Worm (Caenorhabditis elegans) whole organism, L1 larva: ENCODE results near the gene K08D10.13.
"Not testable (repeated sequence)": the region's sequence is repeated elsewhere in the genome, so short reads cannot be mapped to it uniquely, and the experiment has no call there.

Experiments
- F16B12.6 ChIP-seq: fragments of 150-350 bp; optimal IDR thresholded peaks from 2 replicates; lab custom pipeline; 2014; ENCODE audit warnings: missing biosample characterization, missing genetic modification characterization
- blmp-1 ChIP-seq: fragments of 150-350 bp; optimal IDR thresholded peaks from 2 replicates; lab custom pipeline; 2014; ENCODE audit warnings: missing biosample characterization, missing genetic modification characterization
- ceh-88 ChIP-seq: fragments of 200-800 bp; sonication (Bioruptor generic); IDR thresholded peaks from 2 replicates; pipeline ENCODE4 v1.3.6; 2022; ENCODE audit warnings: missing genetic modification characterization, missing compliant biosample characterization
- dpl-1 ChIP-seq, 3 experiments: fragments of 150-350 bp in 2 of 3; sonication (generic microtip) in 1 of 3; optimal IDR thresholded peaks; 2 replicates each; lab custom pipeline; 2014 to 2017; ENCODE audit warnings: missing biosample characterization in 3 of 3, missing genetic modification characterization in 3 of 3, missing genetic modification reagents in 3 of 3
- dsc-1 ChIP-seq: sonication (generic microtip); optimal IDR thresholded peaks from 2 replicates; lab custom pipeline; 2016; ENCODE audit warnings: mild to moderate bottlenecking, missing genetic modification characterization, missing compliant biosample characterization
- efl-1 ChIP-seq, 4 experiments: fragments of 150-350 bp; optimal IDR thresholded peaks in 3 of 4; peaks in 1 of 4; 1 replicate in 1 of 4; 2 replicates in 3 of 4; lab custom pipeline; 2014; ENCODE audit warnings: missing biosample characterization in 2 of 4, missing genetic modification characterization in 2 of 4, missing genetic modification reagents in 2 of 4
- egl-13 ChIP-seq: sonication (generic microtip); optimal IDR thresholded peaks from 2 replicates; lab custom pipeline; 2016; ENCODE audit warnings: missing genotype, missing genetic modification reagents, missing genetic modification characterization, missing compliant biosample characterization
- elt-2 ChIP-seq: sonication (generic microtip); optimal IDR thresholded peaks from 2 replicates; lab custom pipeline; 2016; ENCODE audit warnings: missing genetic modification characterization, mild to moderate bottlenecking, inconsistent platforms, missing compliant biosample characterization, missing genetic modification reagents
- fkh-8 ChIP-seq: sonication (generic microtip); optimal IDR thresholded peaks from 2 replicates; lab custom pipeline; 2016; ENCODE audit warnings: mild to moderate bottlenecking, missing genetic modification characterization, missing compliant biosample characterization
- grh-1 ChIP-seq: fragments of 200-800 bp; sonication (Bioruptor generic); IDR thresholded peaks from 2 replicates; pipeline ENCODE4 v1.3.6; 2022; ENCODE audit warnings: missing genetic modification reagents, missing genetic modification characterization, missing compliant biosample characterization
- hlh-17 ChIP-seq: fragments of 200-800 bp; sonication (Bioruptor generic); optimal IDR thresholded peaks from 2 replicates; lab custom pipeline; 2018; ENCODE audit warnings: missing genetic modification characterization, mild to moderate bottlenecking, missing compliant biosample characterization, moderate library complexity, borderline replicate concordance
- irx-1 ChIP-seq: sonication (generic microtip); optimal IDR thresholded peaks from 2 replicates; lab custom pipeline; 2016; ENCODE audit warnings: missing genetic modification characterization, missing compliant biosample characterization
- isw-1 ChIP-seq: fragments of 200-800 bp; sonication (Bioruptor generic); IDR thresholded peaks from 2 replicates; pipeline ENCODE4 v1.3.6; 2022; ENCODE audit warnings: missing genetic modification characterization, missing compliant biosample characterization
- lin-14 ChIP-seq: fragments of 200-800 bp; sonication (Bioruptor generic); optimal IDR thresholded peaks from 2 replicates; lab custom pipeline; 2018; ENCODE audit warnings: mild to moderate bottlenecking, missing genetic modification characterization, moderate library complexity, missing compliant biosample characterization
- lin-15B ChIP-seq: fragments of 150-350 bp; sonication (generic microtip); optimal IDR thresholded peaks from 3 replicates; lab custom pipeline; 2014; ENCODE audit warnings: missing biosample characterization, missing genetic modification characterization
- lin-35 ChIP-seq, 2 experiments: fragments of 150-350 bp; optimal IDR thresholded peaks; 2 replicates each; lab custom pipeline; 2014; ENCODE audit warnings: missing biosample characterization in 2 of 2, missing genetic modification characterization in 2 of 2, missing genetic modification reagents in 2 of 2
- lir-3 ChIP-seq: sonication (generic microtip); optimal IDR thresholded peaks from 2 replicates; lab custom pipeline; 2016; ENCODE audit warnings: mild to moderate bottlenecking, missing genetic modification characterization, moderate library complexity, missing compliant biosample characterization; ENCODE audit not compliant: poor library complexity
- lsy-2 ChIP-seq, 2 experiments: fragments of 150-350 bp; optimal IDR thresholded peaks; 2 replicates each; lab custom pipeline; 2014; ENCODE audit warnings: missing biosample characterization in 2 of 2, missing genetic modification characterization in 2 of 2
- mab-9 ChIP-seq: fragments of 200-800 bp; sonication (Bioruptor generic); IDR thresholded peaks from 2 replicates; pipeline ENCODE4 v1.3.6; 2022; ENCODE audit warnings: missing genetic modification reagents, missing genetic modification characterization, missing compliant biosample characterization
- nhr-19 ChIP-seq: fragments of 200-800 bp; sonication (Bioruptor generic); conservative IDR thresholded peaks from 2 replicates; pipeline ENCODE4 v1.3.6; 2022; ENCODE audit warnings: missing genetic modification characterization, missing compliant biosample characterization
- nhr-20 ChIP-seq: sonication (generic microtip); optimal IDR thresholded peaks from 2 replicates; lab custom pipeline; 2016; ENCODE audit warnings: mild to moderate bottlenecking, missing genetic modification characterization, missing compliant biosample characterization
- nhr-47 ChIP-seq: sonication (generic microtip); optimal IDR thresholded peaks from 2 replicates; lab custom pipeline; 2016; ENCODE audit warnings: mild to moderate bottlenecking, missing genetic modification characterization, moderate library complexity, missing compliant biosample characterization
- nhr-71 ChIP-seq: sonication (generic microtip); optimal IDR thresholded peaks from 2 replicates; lab custom pipeline; 2016; ENCODE audit warnings: mild to moderate bottlenecking, missing genetic modification characterization, moderate library complexity, missing compliant biosample characterization
- nhr-84 ChIP-seq: sonication (generic microtip); optimal IDR thresholded peaks from 2 replicates; lab custom pipeline; 2017; ENCODE audit warnings: missing biosample characterization, missing genetic modification characterization
- nhr-85 ChIP-seq: sonication (generic microtip); peaks from one replicate; lab custom pipeline; 2016; ENCODE audit warnings: missing genetic modification characterization, inconsistent platforms, missing compliant biosample characterization
- nhr-90 ChIP-seq: sonication (generic microtip); optimal IDR thresholded peaks from 2 replicates; lab custom pipeline; 2016; ENCODE audit warnings: mild to moderate bottlenecking, missing genetic modification characterization, missing compliant biosample characterization; ENCODE audit not compliant: poor library complexity
- rnt-1 ChIP-seq: sonication (generic microtip); optimal IDR thresholded peaks from 2 replicates; lab custom pipeline; 2016; ENCODE audit warnings: mild to moderate bottlenecking, missing genetic modification characterization, moderate library complexity, missing compliant biosample characterization
- snu-23 ChIP-seq: sonication (generic microtip); optimal IDR thresholded peaks from 2 replicates; lab custom pipeline; 2016; ENCODE audit warnings: missing genetic modification characterization, missing compliant biosample characterization
- swsn-7 ChIP-seq: sonication (generic microtip); optimal IDR thresholded peaks from 2 replicates; lab custom pipeline; 2016; ENCODE audit warnings: missing genetic modification characterization, missing compliant biosample characterization
- tbx-2 ChIP-seq: sonication (generic microtip); optimal IDR thresholded peaks from 2 replicates; lab custom pipeline; 2016; ENCODE audit warnings: missing genetic modification characterization, missing compliant biosample characterization
- unc-86 ChIP-seq: sonication (generic microtip); optimal IDR thresholded peaks from 2 replicates; lab custom pipeline; 2016; ENCODE audit warnings: missing genetic modification characterization, missing compliant biosample characterization
- unc-98 ChIP-seq: fragments of 200-800 bp; sonication (Bioruptor generic); IDR thresholded peaks from 2 replicates; pipeline ENCODE4 v1.3.6; 2022; ENCODE audit warnings: missing genetic modification characterization, missing compliant biosample characterization
- xbp-1 ChIP-seq: sonication (generic microtip); optimal IDR thresholded peaks from 2 replicates; lab custom pipeline; 2016; ENCODE audit warnings: missing genetic modification characterization, missing compliant biosample characterization
- ztf-11 ChIP-seq, 2 experiments: sonication (generic microtip); optimal IDR thresholded peaks; 2 replicates each; lab custom pipeline; 2016 to 2017; ENCODE audit warnings: missing genetic modification characterization in 2 of 2, missing biosample characterization in 1 of 2, missing compliant biosample characterization in 1 of 2

The K08D10.13 gene

ce11 chrIV:4204275-4204674, 32.9 kb upstream of the K08D10.13 start, which contains the start of gene pax-2:
Gene pax-2 (minus strand): TSS chrIV:4204375.
- TF ChIP-seq fkh-8 (tag; lab: Kevin White, UChicago), result peak; percentile 21
- no peak for TF ChIP-seq irx-1

DNA sequence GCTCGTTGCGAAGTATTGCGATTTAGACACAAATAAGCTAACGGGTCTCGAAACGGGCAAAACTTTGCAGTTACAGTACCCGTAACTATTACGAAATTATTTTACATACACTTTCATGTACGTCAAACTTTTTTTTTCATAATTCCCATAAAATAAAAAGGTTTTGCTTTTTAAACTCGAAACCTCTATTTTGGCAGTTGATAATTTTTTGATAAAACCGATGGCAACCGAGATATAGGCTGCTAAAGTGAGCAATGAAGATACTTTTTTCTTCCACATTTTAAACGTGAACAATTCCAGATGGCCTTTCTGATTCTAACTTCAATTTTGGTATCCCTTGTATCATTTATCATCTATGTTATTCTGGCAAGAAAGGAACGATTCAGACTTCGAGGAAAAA, 25.8 kb upstream of the K08D10.13 start, which contains the start of gene cyp-25A6:
TSS of gene cyp-25A6 (plus strand) at position 301 of the 400 bp plus-strand sequence.
- not testable (repeated sequence) for TF ChIP-seq dsc-1 (tag; lab: Kevin White, UChicago); blmp-1; nhr-84 (tag; lab: Kevin White, UChicago)

DNA sequence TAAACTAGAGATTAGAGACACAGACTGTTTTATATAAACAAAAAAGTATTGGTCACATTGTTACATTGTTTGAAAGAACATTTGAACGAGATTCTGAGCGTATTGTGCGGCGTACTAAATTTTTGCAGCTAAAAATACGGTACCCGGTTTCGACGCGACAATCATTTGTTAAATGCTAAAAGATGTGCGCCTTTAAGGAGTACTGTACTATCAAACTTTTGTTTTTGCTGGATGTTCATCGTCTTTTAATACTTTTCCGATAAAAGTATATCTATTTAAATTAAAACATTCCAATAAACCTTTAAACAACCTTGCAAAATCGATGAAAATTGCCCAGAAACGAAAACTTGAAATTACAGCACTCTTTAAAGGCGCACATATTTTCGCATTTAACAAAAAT, 25.3 kb upstream of the K08D10.13 start, which contains the start of gene K06B9.6:
TSS of gene K06B9.6 (minus strand) at position 101 of the 400 bp plus-strand sequence.
- TF ChIP-seq lsy-2 (tag; optimal IDR thresholded peaks at IDR 0.05; lab: Kevin White, UChicago); ztf-11 (tag; optimal IDR thresholded peaks at IDR 0.05; lab: Kevin White, UChicago); elt-2 (tag; lab: Kevin White, UChicago): not testable (repeated sequence)
- TF ChIP-seq, all 84 proteins: peak for 0; not testable (repeated sequence) for 84

ce11 chrIV:4186099-4186498, 14.7 kb upstream of the K08D10.13 start, which contains the start of gene K08D10.11:
Gene K08D10.11 (minus strand): TSS chrIV:4186199.
- not testable (repeated sequence) for TF ChIP-seq lir-3 (tag; lab: Kevin White, UChicago); fkh-8 (tag; lab: Kevin White, UChicago); hlh-17 (GFP tag; lab: Kevin White, UChicago)

DNA sequence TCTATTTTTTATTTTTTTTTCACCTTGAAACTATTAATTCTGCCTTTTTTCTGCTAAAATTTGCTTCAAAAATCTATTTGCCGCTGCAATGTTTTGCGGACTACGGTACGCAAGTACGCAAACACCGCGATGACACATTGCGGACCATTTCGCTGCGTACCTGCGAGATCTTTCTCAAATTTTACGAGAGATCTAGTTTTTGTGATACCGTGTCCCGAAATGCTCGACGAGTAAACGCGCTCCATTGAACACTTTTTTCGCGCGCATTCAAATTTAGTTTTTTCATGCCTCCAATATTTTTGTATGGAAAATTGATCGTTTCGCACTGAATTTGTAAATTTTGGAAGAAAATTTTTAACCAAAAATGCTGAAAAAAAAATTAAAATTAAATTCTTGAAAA, 13.4 kb upstream of the K08D10.13 start:
- TF ChIP-seq lin-15B (peak; percentile 27), nhr-90 (tag; lab: Kevin White, UChicago) (peak; percentile 45), nhr-20 (tag; lab: Kevin White, UChicago) (peak; percentile 40), fkh-8 (tag; lab: Kevin White, UChicago) (peak; percentile 16), lin-35 (GFP tag; optimal IDR thresholded peaks at IDR 0.05; lab: Kevin White, UChicago) (peak; percentile 58 to 71), lsy-2 (tag; optimal IDR thresholded peaks at IDR 0.05; lab: Kevin White, UChicago) (peak; percentile 64 to 76), dsc-1 (tag; lab: Kevin White, UChicago) (peak; percentile 22), grh-1 (peak; percentile 99), unc-98 (GFP tag; lab: Robert Waterston, UW) (peak; percentile 87), snu-23 (GFP tag; lab: Kevin White, UChicago) (peak; percentile 47), nhr-19 (peak; percentile 98), isw-1 (peak; percentile 98), nhr-47 (tag; lab: Kevin White, UChicago) (peak; percentile 74), dpl-1 (GFP tag; optimal IDR thresholded peaks at IDR 0.05; lab: Kevin White, UChicago) (peak; percentile 43 to 71 (median 64)), swsn-7 (tag; lab: Kevin White, UChicago) (peak; percentile 40), ceh-88 (GFP tag; lab: Robert Waterston, UW) (peak; percentile 97), efl-1 (optimal IDR thresholded peaks at IDR 0.05; lab: Kevin White, UChicago) (peak; percentile 47 to 71), efl-1 (GFP tag; optimal IDR thresholded peaks at IDR 0.05 in 1 of 2; lab: Kevin White, UChicago) (peak; percentile 74 to 97), unc-86 (peak; percentile 22), lin-14 (peak; percentile 45), nhr-85 (tag; lab: Kevin White, UChicago) (peak; percentile 66), egl-13 (tag; lab: Kevin White, UChicago) (peak; percentile 31), mab-9 (peak; percentile 92), tbx-2 (tag; lab: Kevin White, UChicago) (peak; percentile 44), rnt-1 (tag; lab: Kevin White, UChicago) (peak; percentile 62), nhr-71 (tag; lab: Kevin White, UChicago) (peak; percentile 74), xbp-1 (peak; percentile 42), F16B12.6 (tag; lab: Kevin White, UChicago) (peak; percentile 46)
